Fruit fly (Drosophila melanogaster) whole organism, embryonic: ENCODE data around the gene CG12589.

Source experiments
- Atf3 ChIP-seq: fragments of 200-800 bp; sonication (Bioruptor generic); optimal IDR thresholded peaks from 3 replicates; lab custom pipeline; 2016; ENCODE audit warnings: missing biosample characterization, missing genetic modification characterization
- BtbVII ChIP-seq: fragments of 200-800 bp; sonication (Bioruptor generic); optimal IDR thresholded peaks from 3 replicates; lab custom pipeline; 2017; ENCODE audit warnings: missing biosample characterization, mild to moderate bottlenecking, missing genetic modification characterization
- CG10274 ChIP-seq: fragments of 200-800 bp; sonication (Bioruptor generic); optimal IDR thresholded peaks from 3 replicates; lab custom pipeline; 2017; ENCODE audit warnings: missing biosample characterization, mild to moderate bottlenecking, missing genetic modification characterization
- CG14667 ChIP-seq: fragments of 200-800 bp; sonication (Bioruptor generic); IDR thresholded peaks from 2 replicates; pipeline ENCODE4 v1.3.6; 2022; ENCODE audit warnings: missing biosample characterization, missing genetic modification characterization
- CG14710 ChIP-seq: fragments of 200-800 bp; sonication (Bioruptor generic); optimal IDR thresholded peaks from 3 replicates; lab custom pipeline; 2019; ENCODE audit warnings: missing biosample characterization, mild to moderate bottlenecking, missing genetic modification characterization, moderate library complexity
- CG14860 ChIP-seq: fragments of 200-800 bp; sonication (Bioruptor generic); IDR thresholded peaks from 3 replicates; pipeline ENCODE4 v1.3.6; 2022; ENCODE audit warnings: missing biosample characterization, missing genetic modification characterization; ENCODE audit not compliant: partially characterized antibody
- CG15073 ChIP-seq: fragments of 200-800 bp; sonication (Bioruptor generic); optimal IDR thresholded peaks from 2 replicates; lab custom pipeline; 2016; ENCODE audit warnings: missing biosample characterization, missing genetic modification characterization
- CG1602 ChIP-seq: fragments of 200-800 bp; sonication (Bioruptor generic); optimal IDR thresholded peaks from 3 replicates; lab custom pipeline; 2016; ENCODE audit warnings: missing biosample characterization, missing genetic modification characterization
- CG17612 ChIP-seq: fragments of 200-800 bp; sonication (Bioruptor generic); IDR thresholded peaks from 2 replicates; pipeline ENCODE4 v1.3.6; 2022; ENCODE audit warnings: missing biosample characterization, missing genetic modification characterization
- CG1792 ChIP-seq: fragments of 200-800 bp; sonication (Bioruptor generic); optimal IDR thresholded peaks from 2 replicates; lab custom pipeline; 2016; ENCODE audit warnings: missing biosample characterization, missing genetic modification characterization
- CG2129 ChIP-seq: fragments of 200-800 bp; sonication (Bioruptor generic); IDR thresholded peaks from 2 replicates; pipeline ENCODE4 v1.3.6; 2022; ENCODE audit warnings: missing biosample characterization, missing genetic modification characterization; ENCODE audit not compliant: partially characterized antibody
- CG3065 ChIP-seq: fragments of 200-800 bp; sonication (Bioruptor generic); optimal IDR thresholded peaks from 2 replicates; lab custom pipeline; 2016; ENCODE audit warnings: missing biosample characterization, missing genetic modification characterization
- CG31224 ChIP-seq: fragments of 200-800 bp; sonication (Bioruptor generic); IDR thresholded peaks from 2 replicates; pipeline ENCODE4 v1.3.6; 2022; ENCODE audit warnings: missing biosample characterization, missing genetic modification characterization
- CG31441 ChIP-seq: fragments of 200-800 bp; sonication (Bioruptor generic); IDR thresholded peaks from 2 replicates; pipeline ENCODE4 v1.3.6; 2022; ENCODE audit warnings: missing biosample characterization, missing genetic modification characterization
- CG32772 ChIP-seq: fragments of 200-800 bp; sonication (Bioruptor generic); IDR thresholded peaks from 2 replicates; pipeline ENCODE4 v1.3.6; 2022; ENCODE audit warnings: missing biosample characterization, missing genetic modification characterization
- CG42726 ChIP-seq: fragments of 200-800 bp; sonication (Bioruptor generic); IDR thresholded peaks from 2 replicates; pipeline ENCODE4 v1.3.6; 2022; ENCODE audit warnings: missing biosample characterization, missing genetic modification characterization; ENCODE audit not compliant: partially characterized antibody
- CG4282 ChIP-seq: fragments of 200-800 bp; sonication (Bioruptor generic); optimal IDR thresholded peaks from 2 replicates; lab custom pipeline; 2016; ENCODE audit warnings: missing biosample characterization, missing genetic modification characterization
- CG4424 ChIP-seq: fragments of 200-800 bp; sonication (Bioruptor generic); optimal IDR thresholded peaks from 3 replicates; lab custom pipeline; 2016; ENCODE audit warnings: missing biosample characterization, missing genetic modification characterization
- CG7357 ChIP-seq: fragments of 200-800 bp; sonication (Bioruptor generic); IDR thresholded peaks from 3 replicates; pipeline ENCODE4 v1.3.6; 2022; ENCODE audit warnings: missing biosample characterization, missing genetic modification characterization
- Dek ChIP-seq: fragments of 200-800 bp; sonication (Bioruptor generic); optimal IDR thresholded peaks from 3 replicates; lab custom pipeline; 2019; ENCODE audit warnings: missing biosample characterization, mild to moderate bottlenecking, missing genetic modification characterization, moderate library complexity
- Dip3 ChIP-seq: fragments of 200-800 bp; sonication (Bioruptor generic); optimal IDR thresholded peaks from 3 replicates; lab custom pipeline; 2016; ENCODE audit warnings: missing biosample characterization, missing genetic modification characterization
- Dp ChIP-seq: fragments of 200-800 bp; sonication (Bioruptor generic); optimal IDR thresholded peaks from 2 replicates; lab custom pipeline; 2018; ENCODE audit warnings: missing biosample characterization, mild to moderate bottlenecking, missing genetic modification characterization, moderate library complexity
- E2f2 ChIP-seq: fragments of 200-800 bp; sonication (Bioruptor generic); IDR thresholded peaks from 2 replicates; pipeline ENCODE4 v1.3.6; 2022; ENCODE audit warnings: missing biosample characterization, missing genetic modification characterization
- Mad ChIP-seq: fragments of 200-800 bp; sonication (Bioruptor generic); optimal IDR thresholded peaks from 2 replicates; lab custom pipeline; 2016; ENCODE audit warnings: missing biosample characterization, missing genetic modification characterization
- NC2α ChIP-seq: fragments of 200-800 bp; sonication (Bioruptor generic); optimal IDR thresholded peaks from 2 replicates; lab custom pipeline; 2016; ENCODE audit warnings: missing biosample characterization, missing genetic modification characterization
- Nf-YA ChIP-seq: fragments of 200-800 bp; sonication (Bioruptor generic); IDR thresholded peaks from 2 replicates; pipeline ENCODE4 v1.3.6; 2022; ENCODE audit warnings: missing biosample characterization, missing genetic modification characterization
- Nf-YC ChIP-seq: fragments of 200-800 bp; optimal IDR thresholded peaks from 3 replicates; lab custom pipeline; 2019; ENCODE audit warnings: missing biosample characterization, mild to moderate bottlenecking, missing genetic modification characterization, moderate library complexity
- Oaz ChIP-seq: fragments of 200-800 bp; sonication (Bioruptor generic); IDR thresholded peaks from 2 replicates; pipeline ENCODE4 v1.3.6; 2022; ENCODE audit warnings: missing biosample characterization, missing genetic modification characterization
- Oli ChIP-seq: fragments of 200-800 bp; sonication (Bioruptor generic); optimal IDR thresholded peaks from 2 replicates; lab custom pipeline; 2018; ENCODE audit warnings: missing biosample characterization, mild to moderate bottlenecking, missing genetic modification characterization, moderate library complexity
- Opbp ChIP-seq: fragments of 200-800 bp; sonication (Bioruptor generic); IDR thresholded peaks from 3 replicates; pipeline ENCODE4 v1.3.6; 2022; ENCODE audit warnings: missing biosample characterization, missing genetic modification characterization; ENCODE audit not compliant: partially characterized antibody
- Rx ChIP-seq: fragments of 200-800 bp; sonication (Bioruptor generic); IDR thresholded peaks from 2 replicates; pipeline ENCODE4 v1.3.6; 2022; ENCODE audit warnings: missing biosample characterization, missing genetic modification characterization
- Six4 ChIP-seq: fragments of 200-800 bp; sonication (Bioruptor generic); optimal IDR thresholded peaks from 2 replicates; lab custom pipeline; 2016; ENCODE audit warnings: missing biosample characterization, missing genetic modification characterization
- Ssrp ChIP-seq: fragments of 200-800 bp; sonication (Bioruptor generic); optimal IDR thresholded peaks from 2 replicates; lab custom pipeline; 2018; ENCODE audit warnings: missing biosample characterization, mild to moderate bottlenecking, missing genetic modification characterization, moderate library complexity
- Stat92E ChIP-seq, 3 experiments: fragments of >200 bp in 2 of 3; fragments of 200-800 bp in 1 of 3; sonication (Bioruptor generic) in 1 of 3; optimal IDR thresholded peaks; 2 replicates each; lab custom pipeline; 2017 to 2019; ENCODE audit warnings: missing biosample characterization in 3 of 3, missing genetic modification characterization in 3 of 3, mild to moderate bottlenecking in 1 of 3, moderate library complexity in 1 of 3
- ato ChIP-seq: fragments of 200-800 bp; sonication (Bioruptor generic); IDR thresholded peaks from 2 replicates; pipeline ENCODE4 v1.3.6; 2022; ENCODE audit warnings: missing biosample characterization, missing genetic modification characterization; ENCODE audit not compliant: partially characterized antibody
- az2 ChIP-seq: fragments of 200-800 bp; sonication (Bioruptor generic); optimal IDR thresholded peaks from 3 replicates; lab custom pipeline; 2016; ENCODE audit warnings: missing biosample characterization, missing genetic modification characterization
- bigmax ChIP-seq: fragments of 200-800 bp; sonication (Bioruptor generic); optimal IDR thresholded peaks from 2 replicates; lab custom pipeline; 2018; ENCODE audit warnings: missing biosample characterization, mild to moderate bottlenecking, missing genetic modification characterization
- br ChIP-seq: fragments of >200 bp; optimal IDR thresholded peaks from 2 replicates; lab custom pipeline; 2017
- bsh ChIP-seq, 2 experiments: fragments of 200-800 bp; sonication (Bioruptor generic); optimal IDR thresholded peaks; 2 replicates each; lab custom pipeline; 2017 to 2018; ENCODE audit warnings: mild to moderate bottlenecking in 2 of 2, missing biosample characterization in 2 of 2, missing genetic modification characterization in 2 of 2, moderate library complexity in 1 of 2
- dati ChIP-seq: fragments of 200-800 bp; sonication (Bioruptor generic); IDR thresholded peaks from 2 replicates; pipeline ENCODE4 v1.3.6; 2022; ENCODE audit warnings: missing biosample characterization, missing genetic modification characterization
- dm ChIP-seq: fragments of 200-800 bp; sonication (Bioruptor generic); optimal IDR thresholded peaks from 3 replicates; lab custom pipeline; 2016; ENCODE audit warnings: missing biosample characterization, missing genetic modification characterization
- exex ChIP-seq: fragments of 200-800 bp; sonication (Bioruptor generic); optimal IDR thresholded peaks from 4 replicates; lab custom pipeline; 2018; ENCODE audit warnings: missing biosample characterization, mild to moderate bottlenecking, missing genetic modification characterization, moderate library complexity
- gce ChIP-seq: fragments of 200-800 bp; sonication (Bioruptor generic); IDR thresholded peaks from 3 replicates; pipeline ENCODE4 v1.3.6; 2022; ENCODE audit warnings: missing biosample characterization, missing genetic modification characterization
- gem ChIP-seq: fragments of 200-800 bp; sonication (Bioruptor generic); optimal IDR thresholded peaks from 2 replicates; lab custom pipeline; 2019; ENCODE audit warnings: missing biosample characterization, mild to moderate bottlenecking, missing genetic modification characterization, moderate library complexity
- jing ChIP-seq: fragments of 200-800 bp; sonication (Bioruptor generic); optimal IDR thresholded peaks from 2 replicates; lab custom pipeline; 2018; ENCODE audit warnings: missing biosample characterization, mild to moderate bottlenecking, missing genetic modification characterization
- luna ChIP-seq: fragments of 200-800 bp; sonication (Bioruptor generic); optimal IDR thresholded peaks from 2 replicates; lab custom pipeline; 2016; ENCODE audit warnings: missing biosample characterization, missing genetic modification characterization
- mam ChIP-seq: fragments of 200-800 bp; sonication (Bioruptor generic); optimal IDR thresholded peaks from 3 replicates; lab custom pipeline; 2016; ENCODE audit warnings: missing biosample characterization, missing genetic modification characterization
- pho ChIP-seq: fragments of 200-800 bp; sonication (Bioruptor generic); optimal IDR thresholded peaks from 2 replicates; lab custom pipeline; 2016; ENCODE audit warnings: missing biosample characterization, missing genetic modification characterization
- so ChIP-seq: fragments of 200-800 bp; sonication (Bioruptor generic); IDR thresholded peaks from 3 replicates; pipeline ENCODE4 v1.3.6; 2022; ENCODE audit warnings: missing biosample characterization, missing genetic modification characterization
- sob ChIP-seq: fragments of 200-800 bp; sonication (Bioruptor generic); IDR thresholded peaks from 2 replicates; pipeline ENCODE4 v1.3.6; 2022; ENCODE audit warnings: missing biosample characterization, missing genetic modification characterization
- zen ChIP-seq: fragments of 200-800 bp; sonication (Bioruptor generic); optimal IDR thresholded peaks from 3 replicates; lab custom pipeline; 2018; ENCODE audit warnings: missing biosample characterization, mild to moderate bottlenecking, missing genetic modification characterization, moderate library complexity

Gene CG12589

dm6 chr3R:5100323-5101055, 38.3 kb downstream of the CG12589 start (continued):
- TF ChIP-seq ato (GFP tag; lab: Robert Waterston, UW), result no peak
- no peak for TF ChIP-seq Nf-YC (tag; lab: Kevin White, UChicago)
- peak; percentile 4 for TF ChIP-seq CG4424 (GFP tag; lab: Kevin White, UChicago)
- no peak for TF ChIP-seq exex
- no peak for TF ChIP-seq CG2129
- TF ChIP-seq Dek (tag; lab: Kevin White, UChicago), result no peak
- TF ChIP-seq CG42726, result no peak
- no peak for TF ChIP-seq Six4 (GFP tag; lab: Kevin White, UChicago)
- peak; percentile 66 for TF ChIP-seq gem (tag; lab: Kevin White, UChicago)
- peak; percentile 20 for TF ChIP-seq CG14710
- 0 out of 3 replicates have a peak, but pooled peaks have one; percentile 13 for TF ChIP-seq so
- TF ChIP-seq pho (GFP tag; lab: Kevin White, UChicago), result no peak
- TF ChIP-seq Atf3 (GFP tag; lab: Kevin White, UChicago), result no peak
- TF ChIP-seq CG17612 (GFP tag; lab: Robert Waterston, UW), result no peak
- TF ChIP-seq CG10274 (GFP tag; lab: Kevin White, UChicago), result no peak
- TF ChIP-seq NC2α (GFP tag; lab: Kevin White, UChicago), result no peak
- no peak for TF ChIP-seq Nf-YA
- no peak for TF ChIP-seq bigmax (GFP tag; lab: Kevin White, UChicago)
- no peak for TF ChIP-seq Opbp (GFP tag; lab: Robert Waterston, UW)
- TF ChIP-seq CG4282 (GFP tag; lab: Kevin White, UChicago), result no peak
- no peak for TF ChIP-seq luna
- TF ChIP-seq Stat92E (GFP tag; optimal IDR thresholded peaks at IDR 0.05; lab: Kevin White, UChicago), result no peak
- no peak for TF ChIP-seq CG15073 (GFP tag; lab: Kevin White, UChicago)
- peak; percentile 37 to 57 for TF ChIP-seq bsh (GFP tag; optimal IDR thresholded peaks at IDR 0.05; lab: Kevin White, UChicago)
- no peak for TF ChIP-seq CG31224
- peak; percentile 47 for TF ChIP-seq CG31441 (GFP tag; lab: Robert Waterston, UW)
- no peak for TF ChIP-seq Mad (GFP tag; lab: Kevin White, UChicago)
- TF ChIP-seq dati (GFP tag; lab: Robert Waterston, UW), result no peak
- no peak for TF ChIP-seq gce
- no peak for TF ChIP-seq BtbVII (GFP tag; lab: Kevin White, UChicago)
- TF ChIP-seq Oaz (GFP tag; lab: Robert Waterston, UW), result no peak
- no peak for TF ChIP-seq Dp (GFP tag; lab: Kevin White, UChicago)
- no peak for TF ChIP-seq zen (tag; lab: Kevin White, UChicago)
- no peak for TF ChIP-seq Rx (GFP tag; lab: Robert Waterston, UW)
- TF ChIP-seq CG1602, result no peak
- TF ChIP-seq dm, result no peak
- TF ChIP-seq CG1792 (GFP tag; lab: Kevin White, UChicago), result no peak
- no peak for TF ChIP-seq sob (GFP tag; lab: Robert Waterston, UW)
- TF ChIP-seq CG7357 (GFP tag; lab: Robert Waterston, UW), result 0 out of 3 replicates have a peak, but pooled peaks have one; percentile 12
- peak; percentile 19 for TF ChIP-seq az2
- TF ChIP-seq CG14667 (GFP tag; lab: Robert Waterston, UW), result no peak
- no peak for TF ChIP-seq jing (GFP tag; lab: Kevin White, UChicago)
- no peak for TF ChIP-seq Dip3 (GFP tag; lab: Kevin White, UChicago)
- TF ChIP-seq mam, result no peak
- no peak for TF ChIP-seq CG3065 (GFP tag; lab: Kevin White, UChicago)
- no peak for TF ChIP-seq br
- TF ChIP-seq CG32772 (GFP tag; lab: Robert Waterston, UW), result no peak
- no peak for TF ChIP-seq CG14860 (GFP tag; lab: Robert Waterston, UW)
- peak; percentile 38 for TF ChIP-seq Oli (tag; lab: Kevin White, UChicago)
- no peak for TF ChIP-seq E2f2
- no peak for TF ChIP-seq Ssrp (tag; lab: Kevin White, UChicago)
